Worm (Caenorhabditis elegans) whole organism, L1 larva: Measurements from ENCODE around the gene madf-11.

Experiments
- elt-3 ChIP-seq, 6 experiments: fragments of 150-350 bp in 1 of 6; sonication (generic microtip); optimal IDR thresholded peaks; 2 replicates each; lab custom pipeline; 2017 to 2018; ENCODE audit warnings: missing biosample characterization in 6 of 6, missing genetic modification characterization in 6 of 6, inconsistent platforms in 1 of 6
- fkh-10 ChIP-seq: sonication (generic microtip); optimal IDR thresholded peaks from 2 replicates; lab custom pipeline; 2017; ENCODE audit warnings: missing biosample characterization, missing genetic modification reagents, missing genetic modification characterization

- TF ChIP-seq elt-3 (tag; optimal IDR thresholded peaks at IDR 0.05; lab: Kevin White, UChicago): no peak
- no peak for TF ChIP-seq fkh-10
These were observed 30.5 kb downstream of the madf-11 start for ce11 chrIII:5572806-5573205.
